Fruit fly (Drosophila melanogaster) whole organism, pupa: ENCODE results near the gene CG6865.

Source experiments
- CG13204 ChIP-seq: fragments of 200-800 bp; sonication (Bioruptor generic); optimal IDR thresholded peaks from 2 replicates; lab custom pipeline; 2018; ENCODE audit warnings: missing biosample characterization, mild to moderate bottlenecking, missing genetic modification characterization, moderate library complexity
- CG14655 ChIP-seq: fragments of 200-800 bp; sonication (Bioruptor generic); optimal IDR thresholded peaks from 3 replicates; lab custom pipeline; 2017; ENCODE audit warnings: mild to moderate bottlenecking, missing biosample characterization, missing genetic modification reagents, missing genetic modification characterization
- CG4496 ChIP-seq: fragments of 200-800 bp; sonication (Bioruptor generic); IDR thresholded peaks from 3 replicates; pipeline ENCODE4 v1.3.6; 2022; ENCODE audit warnings: missing biosample characterization, missing genetic modification characterization
- CG8159 ChIP-seq: fragments of 200-800 bp; sonication (Bioruptor generic); optimal IDR thresholded peaks from 3 replicates; lab custom pipeline; 2018; ENCODE audit warnings: missing biosample characterization, mild to moderate bottlenecking, missing genetic modification characterization, moderate library complexity
- CG9948 ChIP-seq: fragments of 200-800 bp; sonication (Bioruptor generic); optimal IDR thresholded peaks from 2 replicates; lab custom pipeline; 2018; ENCODE audit warnings: missing biosample characterization, mild to moderate bottlenecking, missing genetic modification characterization, moderate library complexity
- EcR ChIP-seq: fragments of 200-800 bp; sonication (Bioruptor generic); optimal IDR thresholded peaks from 3 replicates; lab custom pipeline; 2019; ENCODE audit warnings: missing biosample characterization, missing genetic modification characterization, mild to moderate bottlenecking, moderate library complexity, missing genetic modification reagents
- Pif1B ChIP-seq: fragments of 200-800 bp; sonication (Bioruptor generic); optimal IDR thresholded peaks from 3 replicates; lab custom pipeline; 2016; ENCODE audit warnings: missing biosample characterization, missing genetic modification characterization
- gl ChIP-seq: fragments of 200-800 bp; sonication (Bioruptor generic); optimal IDR thresholded peaks from 2 replicates; lab custom pipeline; 2018; ENCODE audit warnings: missing biosample characterization, mild to moderate bottlenecking, missing genetic modification characterization
- rn ChIP-seq: fragments of 200-800 bp; sonication (Bioruptor generic); IDR thresholded peaks from 2 replicates; pipeline ENCODE4 v1.3.6; 2022; ENCODE audit warnings: missing biosample characterization, missing genetic modification characterization

DNA sequence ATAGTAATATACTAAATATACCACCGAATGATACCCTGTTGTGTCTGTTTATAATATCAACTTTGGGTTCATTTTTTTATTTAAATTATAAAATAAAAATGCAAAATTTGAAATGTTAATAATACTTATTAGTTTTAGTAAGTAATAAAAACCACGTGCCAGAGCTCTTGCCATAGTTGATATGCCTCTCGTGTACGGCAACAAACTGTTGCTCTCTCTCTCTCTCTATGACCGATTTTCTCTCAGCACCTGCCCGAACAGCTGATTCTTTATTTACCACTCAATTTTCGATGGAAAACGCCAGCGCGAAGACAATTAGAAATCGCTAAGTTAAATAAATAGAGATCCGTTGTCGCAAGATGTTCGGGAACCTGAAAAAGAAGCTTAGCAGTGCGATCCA is 4.1 kb downstream of the CG6865 start, which contains the start of gene Dysb:
- TF ChIP-seq Pif1B (GFP tag; lab: Kevin White, UChicago) (peak; percentile 82), CG8159 (tag; lab: Kevin White, UChicago) (peak; percentile 79), CG13204 (GFP tag; lab: Kevin White, UChicago) (no peak), CG14655 (no peak), CG4496 (GFP tag; lab: Robert Waterston, UW) (peak; percentile 93), rn (GFP tag; lab: Robert Waterston, UW) (no peak; the same call in 1 of the 2 replicates), EcR (no peak), CG9948 (tag; lab: Kevin White, UChicago) (peak; percentile 70), gl (no peak)
